Worm (Caenorhabditis elegans) whole organism, late embryonic: ENCODE measurements around the gene R05G9.3.

Source experiments
- C08G9.2 ChIP-seq: sonication (generic microtip); optimal IDR thresholded peaks from 2 replicates; lab custom pipeline; 2016; ENCODE audit warnings: mild to moderate bottlenecking, missing genetic modification characterization, moderate library complexity, missing compliant biosample characterization
- C38D4.7 ChIP-seq: fragments of 200-800 bp; sonication (Bioruptor generic); optimal IDR thresholded peaks from 2 replicates; lab custom pipeline; 2018; ENCODE audit warnings: mild to moderate bottlenecking, missing genetic modification characterization, moderate library complexity, missing compliant biosample characterization
- F13H6.1 ChIP-seq: sonication (generic microtip); optimal IDR thresholded peaks from 2 replicates; lab custom pipeline; 2016; ENCODE audit warnings: missing genetic modification characterization, missing compliant biosample characterization
- T23F11.4 ChIP-seq: fragments of 200-800 bp; sonication (Bioruptor generic); optimal IDR thresholded peaks from 2 replicates; lab custom pipeline; 2018; ENCODE audit warnings: mild to moderate bottlenecking, missing genetic modification characterization, missing compliant biosample characterization
- Y22D7AL.16 ChIP-seq: sonication (generic microtip); optimal IDR thresholded peaks from 2 replicates; lab custom pipeline; 2016; ENCODE audit warnings: missing genetic modification characterization, missing compliant biosample characterization
- ceh-14 ChIP-seq: sonication (generic microtip); optimal IDR thresholded peaks from 2 replicates; lab custom pipeline; 2016; ENCODE audit warnings: missing genotype, missing genetic modification characterization, missing compliant biosample characterization
- ceh-18 ChIP-seq: sonication (generic microtip); optimal IDR thresholded peaks from 2 replicates; lab custom pipeline; 2016; ENCODE audit warnings: missing genetic modification characterization, missing compliant biosample characterization
- ceh-19 ChIP-seq: fragments of 200-800 bp; sonication (Bioruptor generic); optimal IDR thresholded peaks from 2 replicates; lab custom pipeline; 2018; ENCODE audit warnings: mild to moderate bottlenecking, missing genetic modification characterization, missing compliant biosample characterization
- ceh-2 ChIP-seq: sonication (generic microtip); optimal IDR thresholded peaks from 2 replicates; lab custom pipeline; 2016; ENCODE audit warnings: missing genotype, missing genetic modification characterization, missing compliant biosample characterization
- ceh-22 ChIP-seq: sonication (generic microtip); optimal IDR thresholded peaks from 2 replicates; lab custom pipeline; 2017; ENCODE audit warnings: missing biosample characterization, missing genetic modification characterization
- ceh-24 ChIP-seq: sonication (generic microtip); optimal IDR thresholded peaks from 2 replicates; lab custom pipeline; 2016; ENCODE audit warnings: mild to moderate bottlenecking, missing genetic modification characterization, missing compliant biosample characterization
- ceh-31 ChIP-seq: sonication (generic microtip); optimal IDR thresholded peaks from 2 replicates; lab custom pipeline; 2016; ENCODE audit warnings: missing genetic modification characterization, missing compliant biosample characterization
- ceh-34 ChIP-seq: sonication (generic microtip); optimal IDR thresholded peaks from 2 replicates; lab custom pipeline; 2016; ENCODE audit warnings: mild to moderate bottlenecking, missing genetic modification characterization, missing compliant biosample characterization
- ceh-45 ChIP-seq: fragments of 200-800 bp; sonication (Bioruptor generic); IDR thresholded peaks from 2 replicates; pipeline ENCODE4 v1.3.6; 2022; ENCODE audit warnings: missing genetic modification reagents, missing genetic modification characterization, missing compliant biosample characterization
- ceh-6 ChIP-seq: fragments of 200-800 bp; sonication (Bioruptor generic); optimal IDR thresholded peaks from 2 replicates; lab custom pipeline; 2018; ENCODE audit warnings: mild to moderate bottlenecking, missing genetic modification characterization, missing compliant biosample characterization
- dmd-4 ChIP-seq: sonication (generic microtip); optimal IDR thresholded peaks from 2 replicates; lab custom pipeline; 2016; ENCODE audit warnings: borderline replicate concordance, missing genetic modification characterization, missing compliant biosample characterization
- dve-1 ChIP-seq: sonication (generic microtip); optimal IDR thresholded peaks from 2 replicates; lab custom pipeline; 2017; ENCODE audit warnings: antibody characterized with exemption, mild to moderate bottlenecking, missing genetic modification characterization, missing compliant biosample characterization
- elt-2 ChIP-seq: sonication (generic microtip); optimal IDR thresholded peaks from 2 replicates; lab custom pipeline; 2016; ENCODE audit warnings: missing genetic modification reagents, missing genetic modification characterization, missing compliant biosample characterization
- ets-4 ChIP-seq: sonication (generic microtip); optimal IDR thresholded peaks from 2 replicates; lab custom pipeline; 2016; ENCODE audit warnings: missing genetic modification characterization, missing compliant biosample characterization
- eyg-1 ChIP-seq: sonication (generic microtip); optimal IDR thresholded peaks from 2 replicates; lab custom pipeline; 2016; ENCODE audit warnings: missing genotype, missing genetic modification characterization, missing compliant biosample characterization
- fax-1 ChIP-seq: sonication (generic microtip); optimal IDR thresholded peaks from 2 replicates; lab custom pipeline; 2016; ENCODE audit warnings: missing genotype, missing genetic modification characterization, missing compliant biosample characterization
- fkh-10 ChIP-seq: fragments of 150-350 bp; optimal IDR thresholded peaks from 2 replicates; lab custom pipeline; 2014; ENCODE audit warnings: missing biosample characterization, missing genetic modification reagents, missing genetic modification characterization
- fkh-6 ChIP-seq: sonication (generic microtip); optimal IDR thresholded peaks from 2 replicates; lab custom pipeline; 2016; ENCODE audit warnings: missing genetic modification characterization, missing compliant biosample characterization
- gmeb-2 ChIP-seq: sonication (generic microtip); optimal IDR thresholded peaks from 2 replicates; lab custom pipeline; 2016; ENCODE audit warnings: missing genetic modification characterization, inconsistent platforms, missing compliant biosample characterization
- hlh-15 ChIP-seq: sonication (generic microtip); optimal IDR thresholded peaks from 2 replicates; lab custom pipeline; 2016; ENCODE audit warnings: missing genetic modification characterization, missing compliant biosample characterization
- hlh-30 ChIP-seq: sonication (generic microtip); optimal IDR thresholded peaks from 2 replicates; lab custom pipeline; 2017; ENCODE audit warnings: antibody characterized with exemption, missing genetic modification characterization, missing compliant biosample characterization; ENCODE audit not compliant: insufficient read depth
- hlh-6 ChIP-seq: sonication (generic microtip); optimal IDR thresholded peaks from 2 replicates; lab custom pipeline; 2016; ENCODE audit warnings: missing genotype, missing genetic modification characterization, missing compliant biosample characterization
- lin-11 ChIP-seq: fragments of 200-800 bp; sonication (Bioruptor generic); optimal IDR thresholded peaks from 2 replicates; lab custom pipeline; 2018; ENCODE audit warnings: mild to moderate bottlenecking, missing genetic modification characterization, missing compliant biosample characterization
- nfya-1 ChIP-seq: sonication (generic microtip); optimal IDR thresholded peaks from 2 replicates; lab custom pipeline; 2017; ENCODE audit warnings: missing genetic modification characterization, mild to moderate bottlenecking, missing compliant biosample characterization, antibody characterized with exemption, moderate library complexity
- npax-4 ChIP-seq: sonication (generic microtip); optimal IDR thresholded peaks from 2 replicates; lab custom pipeline; 2016; ENCODE audit warnings: missing genetic modification characterization, missing compliant biosample characterization
- pag-3 ChIP-seq: sonication (generic microtip); optimal IDR thresholded peaks from 2 replicates; lab custom pipeline; 2016; ENCODE audit warnings: missing compliant biosample characterization, missing genetic modification characterization, borderline replicate concordance
- pat-9 ChIP-seq: fragments of 200-800 bp; sonication (Bioruptor generic); optimal IDR thresholded peaks from 2 replicates; lab custom pipeline; 2018; ENCODE audit warnings: mild to moderate bottlenecking, missing genetic modification characterization, moderate library complexity, missing compliant biosample characterization
- pax-1 ChIP-seq: fragments of 150-350 bp; optimal IDR thresholded peaks from 2 replicates; lab custom pipeline; 2014; ENCODE audit warnings: missing biosample characterization, missing genetic modification characterization
- pros-1 ChIP-seq: fragments of 150-350 bp; optimal IDR thresholded peaks from 2 replicates; lab custom pipeline; 2014; ENCODE audit warnings: missing biosample characterization, missing genetic modification reagents, missing genetic modification characterization
- ref-2 ChIP-seq: sonication (generic microtip); optimal IDR thresholded peaks from 2 replicates; lab custom pipeline; 2016; ENCODE audit warnings: missing genetic modification characterization, missing compliant biosample characterization
- sdc-2 ChIP-seq: sonication (generic microtip); optimal IDR thresholded peaks from 2 replicates; lab custom pipeline; 2016; ENCODE audit warnings: missing genotype, missing genetic modification characterization, missing compliant biosample characterization
- sox-2 ChIP-seq: fragments of 200-800 bp; sonication (Bioruptor generic); IDR thresholded peaks from 2 replicates; pipeline ENCODE4 v1.3.6; 2022; ENCODE audit warnings: missing genetic modification reagents, missing genetic modification characterization, missing compliant biosample characterization
- sox-4 ChIP-seq: sonication (generic microtip); optimal IDR thresholded peaks from 2 replicates; lab custom pipeline; 2017; ENCODE audit warnings: mild to moderate bottlenecking, missing genetic modification characterization, inconsistent platforms, missing compliant biosample characterization
- syd-9 ChIP-seq: sonication (generic microtip); optimal IDR thresholded peaks from 2 replicates; lab custom pipeline; 2016; ENCODE audit warnings: mild to moderate bottlenecking, missing genetic modification characterization, moderate library complexity, missing compliant biosample characterization
- tbx-2 ChIP-seq: sonication (generic microtip); optimal IDR thresholded peaks from 2 replicates; lab custom pipeline; 2016; ENCODE audit warnings: missing genetic modification characterization, missing compliant biosample characterization
- ttx-3 ChIP-seq: sonication (generic microtip); optimal IDR thresholded peaks from 2 replicates; lab custom pipeline; 2016; ENCODE audit warnings: missing genetic modification reagents, missing genetic modification characterization, missing compliant biosample characterization
- unc-42 ChIP-seq: sonication (generic microtip); optimal IDR thresholded peaks from 2 replicates; lab custom pipeline; 2016; ENCODE audit warnings: missing genotype, missing genetic modification characterization, missing compliant biosample characterization
- unc-55 ChIP-seq: sonication (generic microtip); optimal IDR thresholded peaks from 2 replicates; lab custom pipeline; 2017; ENCODE audit warnings: missing biosample characterization, missing genetic modification reagents, missing genetic modification characterization
- unc-86 ChIP-seq: sonication (generic microtip); optimal IDR thresholded peaks from 2 replicates; lab custom pipeline; 2016; ENCODE audit warnings: missing genetic modification characterization, missing compliant biosample characterization
- zip-5 ChIP-seq: sonication (generic microtip); optimal IDR thresholded peaks from 2 replicates; lab custom pipeline; 2016; ENCODE audit warnings: missing genetic modification characterization, missing compliant biosample characterization

The R05G9.3 gene

DNA sequence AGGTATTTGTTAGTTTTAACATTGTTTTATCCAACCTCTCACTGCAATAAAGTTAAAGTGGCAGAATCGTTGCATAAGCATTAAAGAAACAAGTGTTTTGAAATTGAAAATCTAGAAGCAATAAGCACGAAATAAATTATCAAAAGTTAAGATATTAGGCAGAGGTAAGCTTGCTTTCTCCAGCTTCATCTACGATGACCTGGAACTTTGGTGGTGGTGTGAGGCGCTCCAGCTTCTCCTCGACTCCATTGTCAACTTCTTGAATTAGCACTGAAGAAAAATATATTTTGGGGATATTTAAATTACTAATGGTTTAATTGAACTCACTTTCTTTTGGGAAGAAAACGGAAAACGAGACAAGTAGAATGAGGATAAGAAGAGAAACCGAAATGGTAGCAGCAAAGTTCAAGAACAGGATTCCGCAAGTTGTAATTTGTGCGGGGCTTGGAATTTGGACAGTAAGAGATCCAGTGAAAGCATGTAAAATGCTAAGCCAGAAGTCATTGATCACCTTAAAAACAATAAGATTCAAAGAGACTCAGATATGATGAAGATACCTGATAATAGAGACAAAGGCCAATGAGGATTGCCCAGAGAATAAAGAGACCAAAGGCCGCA, 7.5 kb downstream of the R05G9.3 start:
- TF ChIP-seq fkh-6 (tag; lab: Kevin White, UChicago) (no peak), ceh-14 (tag; lab: Kevin White, UChicago) (no peak), F13H6.1 (tag; lab: Kevin White, UChicago) (no peak), hlh-30 (tag; lab: Kevin White, UChicago) (no peak), ceh-22 (tag; lab: Kevin White, UChicago) (no peak), fkh-10 (GFP tag; lab: Kevin White, UChicago) (no peak), pat-9 (tag; lab: Kevin White, UChicago) (no peak), ets-4 (tag; lab: Kevin White, UChicago) (no peak), Y22D7AL.16 (tag; lab: Kevin White, UChicago) (no peak), unc-86 (tag; lab: Kevin White, UChicago) (no peak), gmeb-2 (no peak), unc-42 (tag; lab: Kevin White, UChicago) (no peak), hlh-15 (tag; lab: Kevin White, UChicago) (no peak)

DNA sequence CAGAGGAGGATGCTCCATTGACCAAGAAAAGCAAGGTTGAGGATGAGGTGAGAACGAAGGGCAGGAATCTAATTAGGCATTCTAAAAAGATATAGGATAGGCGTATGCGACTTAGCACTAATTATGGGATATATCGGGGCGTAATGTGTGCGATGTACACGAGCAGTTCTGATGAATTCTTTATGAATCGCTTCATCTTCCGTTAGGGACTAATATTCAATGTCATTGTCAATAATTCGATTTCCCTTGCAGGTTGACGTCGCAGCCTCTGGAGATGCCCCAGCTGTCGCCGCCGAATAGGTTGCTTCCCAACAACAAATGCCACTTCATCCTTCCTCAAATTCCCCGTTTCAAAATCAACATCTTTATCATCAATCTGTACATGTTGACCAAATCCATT, 8.2 kb downstream of the R05G9.3 start:
- peak; percentile 84 for TF ChIP-seq unc-42 (tag; lab: Kevin White, UChicago)
- no peak for TF ChIP-seq elt-2 (tag; lab: Kevin White, UChicago)

- TF ChIP-seq ceh-14 (tag; lab: Kevin White, UChicago) = peak; percentile 75
- TF ChIP-seq tbx-2 (tag; lab: Kevin White, UChicago) = peak; percentile 67
- TF ChIP-seq pros-1 (tag; lab: Kevin White, UChicago) = peak; percentile 49
- peak; percentile 59 for TF ChIP-seq unc-55 (GFP tag; lab: Kevin White, UChicago)
- peak; percentile 37 for TF ChIP-seq sdc-2 (tag; lab: Kevin White, UChicago)
- peak; percentile 64 for TF ChIP-seq nfya-1 (tag; lab: Kevin White, UChicago)
- TF ChIP-seq fax-1 = peak; percentile 32
- TF ChIP-seq dve-1 = peak; percentile 5
- TF ChIP-seq zip-5 (tag; lab: Kevin White, UChicago) = peak; percentile 19
- TF ChIP-seq ref-2 = peak; percentile 41
- peak; percentile 16 for TF ChIP-seq hlh-6 (tag; lab: Kevin White, UChicago)
- peak; percentile 80 for TF ChIP-seq ceh-31 (tag; lab: Kevin White, UChicago)
- peak; percentile 19 for TF ChIP-seq ceh-22 (tag; lab: Kevin White, UChicago)
- TF ChIP-seq fkh-10 (GFP tag; lab: Kevin White, UChicago) = peak; percentile 10
- TF ChIP-seq syd-9 = peak; percentile 61
- peak; percentile 7 for TF ChIP-seq eyg-1 (tag; lab: Kevin White, UChicago)
- 0 out of 2 replicates have a peak, but pooled peaks have one; percentile 10 for TF ChIP-seq sox-2
- TF ChIP-seq ceh-6 = peak; percentile 31
- TF ChIP-seq C38D4.7 (GFP tag; lab: Kevin White, UChicago) = peak; percentile 44
- peak; percentile 27 for TF ChIP-seq ets-4 (tag; lab: Kevin White, UChicago)
- TF ChIP-seq unc-42 (tag; lab: Kevin White, UChicago) = peak; percentile 46
- no peak for TF ChIP-seq npax-4 (tag; lab: Kevin White, UChicago)
- peak; percentile 82 for TF ChIP-seq ceh-34
- no peak for TF ChIP-seq Y22D7AL.16 (tag; lab: Kevin White, UChicago)
- no peak for TF ChIP-seq ttx-3 (tag; lab: Kevin White, UChicago)
- peak; percentile 13 for TF ChIP-seq sox-4 (tag; lab: Kevin White, UChicago)
- peak; percentile 12 for TF ChIP-seq fkh-6 (tag; lab: Kevin White, UChicago)
- peak; percentile 49 for TF ChIP-seq C08G9.2 (tag; lab: Kevin White, UChicago)
- TF ChIP-seq lin-11 (tag; lab: Kevin White, UChicago) = no peak
- no peak for TF ChIP-seq pag-3 (tag; lab: Kevin White, UChicago)
- no peak for TF ChIP-seq pax-1 (tag; lab: Kevin White, UChicago)
- TF ChIP-seq ceh-18 (tag; lab: Kevin White, UChicago) = peak; percentile 27
- peak; percentile 48 for TF ChIP-seq pat-9 (tag; lab: Kevin White, UChicago)
- peak; percentile 71 for TF ChIP-seq ceh-19
- peak; percentile 28 for TF ChIP-seq ceh-2 (tag; lab: Kevin White, UChicago)
- TF ChIP-seq T23F11.4 (GFP tag; lab: Kevin White, UChicago) = peak; percentile 38
- no peak for TF ChIP-seq ceh-45
- no peak for TF ChIP-seq ceh-24 (tag; lab: Kevin White, UChicago)
- peak; percentile 50 for TF ChIP-seq dmd-4 (tag; lab: Kevin White, UChicago)
Measured at ce11 chrII:6491817-6492452, 9.4 kb downstream of the R05G9.3 start, which contains the start of the genes T28D9.11 and T28D9.1. Gene T28D9.11, minus strand, starts transcription at chrII:6491993. Gene T28D9.1, plus strand, starts transcription at chrII:6492402.
